Worm (Caenorhabditis elegans) whole organism, young adult: ENCODE results near the gene lron-2.

Experiments
- C17E4.6 ChIP-seq: fragments of 200-800 bp; sonication (Bioruptor generic); IDR thresholded peaks from 2 replicates; pipeline ENCODE4 v1.3.6; 2022; ENCODE audit warnings: missing genetic modification reagents, missing genetic modification characterization, missing compliant biosample characterization
- Y67H2A.10 ChIP-seq: fragments of 200-800 bp; sonication (Bioruptor generic); conservative IDR thresholded peaks from 2 replicates; pipeline ENCODE4 v1.3.6; 2022; ENCODE audit warnings: missing genetic modification reagents, missing genetic modification characterization, missing compliant biosample characterization
- akir-1 ChIP-seq: fragments of 200-800 bp; sonication (Bioruptor generic); optimal IDR thresholded peaks from 2 replicates; lab custom pipeline; 2018; ENCODE audit warnings: mild to moderate bottlenecking, missing genetic modification characterization, moderate library complexity, missing compliant biosample characterization
- aptf-3 ChIP-seq: fragments of 200-800 bp; sonication (Bioruptor generic); IDR thresholded peaks from 2 replicates; pipeline ENCODE4 v1.3.6; 2022; ENCODE audit warnings: missing genetic modification characterization, missing compliant biosample characterization
- athp-1 ChIP-seq: sonication (generic microtip); optimal IDR thresholded peaks from 2 replicates; lab custom pipeline; 2017; ENCODE audit warnings: mild to moderate bottlenecking, missing genetic modification characterization, missing compliant biosample characterization
- dpl-1 ChIP-seq: fragments of 150-350 bp; optimal IDR thresholded peaks from 2 replicates; lab custom pipeline; 2014; ENCODE audit warnings: missing biosample characterization, missing genetic modification reagents, missing genetic modification characterization
- lag-1 ChIP-seq: fragments of 200-800 bp; sonication (Bioruptor generic); IDR thresholded peaks from 2 replicates; pipeline ENCODE4 v1.3.6; 2022; ENCODE audit warnings: missing genetic modification reagents, missing genetic modification characterization, missing compliant biosample characterization
- lin-35 ChIP-seq, 3 experiments: fragments of 150-350 bp in 2 of 3; sonication (generic microtip) in 1 of 3; optimal IDR thresholded peaks; 2 replicates each; lab custom pipeline; 2014 to 2018; ENCODE audit warnings: missing biosample characterization in 3 of 3, missing genetic modification characterization in 3 of 3, missing genetic modification reagents in 3 of 3
- lir-1 ChIP-seq: fragments of 200-800 bp; sonication (Bioruptor generic); conservative IDR thresholded peaks from 2 replicates; pipeline ENCODE4 v1.3.6; 2022; ENCODE audit warnings: missing genetic modification reagents, missing genetic modification characterization, missing compliant biosample characterization
- rcor-1 ChIP-seq: fragments of 200-800 bp; sonication (Bioruptor generic); IDR thresholded peaks from 2 replicates; pipeline ENCODE4 v1.3.6; 2022; ENCODE audit warnings: missing genetic modification reagents, missing genetic modification characterization, missing compliant biosample characterization
- rec-8 ChIP-seq, 2 experiments: sonication (generic microtip); optimal IDR thresholded peaks; 2 replicates each; lab custom pipeline; 2016; ENCODE audit warnings: mild to moderate bottlenecking in 2 of 2, missing genetic modification characterization in 2 of 2, missing genetic modification reagents in 2 of 2, missing genotype in 2 of 2, missing biosample characterization in 1 of 2, missing compliant biosample characterization in 1 of 2, moderate library complexity in 1 of 2
- snpc-4 ChIP-seq, 5 experiments: fragments of 150-350 bp in 1 of 5; sonication (generic microtip) in 4 of 5; optimal IDR thresholded peaks; 2 replicates each; lab custom pipeline; 2014 to 2018; ENCODE audit warnings: missing genetic modification characterization in 5 of 5, missing biosample characterization in 3 of 5, antibody characterized with exemption in 2 of 5, mild to moderate bottlenecking in 2 of 5, missing compliant biosample characterization in 2 of 5, missing genotype in 2 of 5, moderate library complexity in 2 of 5, missing genetic modification reagents in 1 of 5
- unc-62 ChIP-seq: fragments of 150-350 bp; optimal IDR thresholded peaks from 2 replicates; lab custom pipeline; 2014; ENCODE audit warnings: missing biosample characterization, missing genetic modification reagents, missing genetic modification characterization
- ztf-3 ChIP-seq: fragments of 200-800 bp; sonication (Bioruptor generic); optimal IDR thresholded peaks from 2 replicates; lab custom pipeline; 2018; ENCODE audit warnings: mild to moderate bottlenecking, missing genetic modification characterization, missing compliant biosample characterization

DNA sequence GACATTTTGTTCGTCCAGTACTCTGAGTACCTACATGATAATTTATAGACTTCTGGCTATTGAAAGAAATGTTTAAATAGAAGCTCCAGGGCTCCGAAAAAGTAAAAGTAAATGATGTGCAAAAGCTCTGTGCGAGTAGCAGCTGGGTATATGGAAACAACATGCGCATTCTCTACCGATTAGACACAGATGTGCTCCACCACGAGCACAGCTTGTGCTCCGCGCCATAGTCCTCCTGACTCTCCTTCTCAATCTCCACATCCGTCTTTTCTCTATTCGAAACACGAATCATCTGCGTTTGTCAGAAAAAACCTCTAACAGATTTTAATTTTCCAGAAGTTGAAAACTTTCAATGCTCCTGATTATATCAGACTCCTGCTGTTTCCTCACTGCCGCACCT, 3.9 kb downstream of the lron-2 start:
- TF ChIP-seq lir-1 (GFP tag; lab: Robert Waterston, UW) (no peak), snpc-4 (GFP tag; optimal IDR thresholded peaks at IDR 0.05; lab: Kevin White, UChicago) (no peak), snpc-4 (tag; optimal IDR thresholded peaks at IDR 0.05; lab: Kevin White, UChicago) (no peak), Y67H2A.10 (GFP tag; lab: Robert Waterston, UW) (no peak), athp-1 (no peak), aptf-3 (GFP tag; lab: Robert Waterston, UW) (no peak), rec-8 (tag; optimal IDR thresholded peaks at IDR 0.05; lab: Kevin White, UChicago) (no peak), lin-35 (GFP tag; optimal IDR thresholded peaks at IDR 0.05; lab: Kevin White, UChicago) (no peak), unc-62 (GFP tag; lab: Kevin White, UChicago) (no peak), rcor-1 (GFP tag; lab: Robert Waterston, UW) (no peak), akir-1 (GFP tag; lab: Kevin White, UChicago) (no peak), C17E4.6 (no peak), ztf-3 (GFP tag; lab: Kevin White, UChicago) (no peak), lag-1 (GFP tag; lab: Robert Waterston, UW) (no peak), dpl-1 (GFP tag; lab: Kevin White, UChicago) (no peak)
